Worm (Caenorhabditis elegans) whole organism, L4 larva: ENCODE measurements around the gene srf-3.

Experiments
- R02D3.7 ChIP-seq: fragments of 150-350 bp; sonication (generic microtip); optimal IDR thresholded peaks from 3 replicates; lab custom pipeline; 2014; ENCODE audit warnings: missing biosample characterization, missing genetic modification characterization
- ZK546.5 ChIP-seq, 2 experiments: sonication (generic microtip); optimal IDR thresholded peaks; 2 replicates each; lab custom pipeline; 2017; ENCODE audit warnings: missing biosample characterization in 2 of 2, missing genetic modification characterization in 2 of 2
- egl-27 ChIP-seq: sonication (generic microtip); optimal IDR thresholded peaks from 3 replicates; lab custom pipeline; 2017; ENCODE audit warnings: missing biosample characterization, missing genetic modification reagents, missing genetic modification characterization
- fkh-10 ChIP-seq: fragments of 150-350 bp; optimal IDR thresholded peaks from 2 replicates; lab custom pipeline; 2014; ENCODE audit warnings: missing biosample characterization, missing genetic modification reagents, missing genetic modification characterization
- nhr-10 ChIP-seq: fragments of 150-350 bp; optimal IDR thresholded peaks from 2 replicates; lab custom pipeline; 2014; ENCODE audit warnings: missing biosample characterization, missing genetic modification characterization
- nhr-76 ChIP-seq: fragments of 150-350 bp; optimal IDR thresholded peaks from 2 replicates; lab custom pipeline; 2014; ENCODE audit warnings: missing biosample characterization, missing genetic modification characterization
- pha-4 ChIP-seq, 2 experiments: fragments of 150-350 bp in 1 of 2; fragments of 200-800 bp in 1 of 2; sonication (Bioruptor generic) in 1 of 2; IDR thresholded peaks in 1 of 2; optimal IDR thresholded peaks in 1 of 2; 2 replicates each; pipeline versions ENCODE4 v1.3.6 to Lab custom; 2014 to 2022; ENCODE audit warnings: missing genetic modification characterization in 2 of 2, missing genetic modification reagents in 2 of 2, missing biosample characterization in 1 of 2, missing compliant biosample characterization in 1 of 2
- snpc-4 ChIP-seq: fragments of 150-350 bp; optimal IDR thresholded peaks from 2 replicates; lab custom pipeline; 2014; ENCODE audit warnings: missing biosample characterization, missing genetic modification characterization
- spr-1 ChIP-seq: sonication (generic microtip); optimal IDR thresholded peaks from 2 replicates; lab custom pipeline; 2016; ENCODE audit warnings: mild to moderate bottlenecking, missing genetic modification characterization, missing compliant biosample characterization
- tra-1 ChIP-seq: fragments of 200-800 bp; sonication (Bioruptor generic); IDR thresholded peaks from 2 replicates; pipeline ENCODE4 v1.3.6; 2022; ENCODE audit warnings: missing genetic modification reagents, missing genetic modification characterization, missing compliant biosample characterization
- ztf-11 ChIP-seq: fragments of 150-350 bp; optimal IDR thresholded peaks from 2 replicates; lab custom pipeline; 2014; ENCODE audit warnings: missing biosample characterization, missing genetic modification characterization

DNA sequence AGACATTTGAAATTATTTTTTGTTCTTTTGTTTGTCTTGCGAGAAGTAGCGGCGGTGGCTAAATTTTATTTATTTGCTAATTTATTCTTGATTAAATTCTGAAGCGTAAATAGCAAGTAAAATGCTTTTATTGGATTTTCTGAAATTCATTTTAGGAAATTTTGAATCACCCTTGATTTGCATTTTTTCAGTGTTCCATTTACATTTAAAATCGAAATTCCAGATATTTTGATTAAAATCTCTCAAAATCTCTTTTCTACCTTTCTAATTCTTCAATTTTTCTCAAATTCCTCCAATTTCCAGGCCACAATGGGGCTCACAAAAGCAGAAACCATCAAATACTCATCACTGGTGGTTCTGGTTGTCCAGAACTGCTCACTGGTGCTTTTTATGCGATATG is 5.9 kb downstream of the srf-3 start, which contains the start of gene nstp-5:
- TF ChIP-seq spr-1 (tag; lab: Kevin White, UChicago) (no peak), nhr-76 (tag; lab: Kevin White, UChicago) (no peak), snpc-4 (tag; lab: Kevin White, UChicago) (no peak), fkh-10 (no peak), pha-4 (GFP tag; IDR thresholded peaks at IDR 0.05; lab: Robert Waterston, UW) (no peak), pha-4 (tag; optimal IDR thresholded peaks at IDR 0.05; lab: Kevin White, UChicago) (no peak), egl-27 (tag; lab: Kevin White, UChicago) (no peak), nhr-10 (no peak), R02D3.7 (tag; lab: Kevin White, UChicago) (no peak), ZK546.5 (tag; optimal IDR thresholded peaks at IDR 0.05; lab: Kevin White, UChicago) (no peak), ztf-11 (tag; lab: Kevin White, UChicago) (no peak), tra-1 (GFP tag; lab: Robert Waterston, UW) (no peak)
